Fruit fly (Drosophila melanogaster) S2 (cell line): ENCODE measurements around the gene tio.

Experiments
- CG8478 ChIP-seq: fragments of >200 bp; optimal IDR thresholded peaks from 2 replicates; lab custom pipeline; 2018
- CTCF ChIP-seq, 2 experiments: fragments of >200 bp; optimal IDR thresholded peaks; 2 replicates each; lab custom pipeline; 2018

DNA sequence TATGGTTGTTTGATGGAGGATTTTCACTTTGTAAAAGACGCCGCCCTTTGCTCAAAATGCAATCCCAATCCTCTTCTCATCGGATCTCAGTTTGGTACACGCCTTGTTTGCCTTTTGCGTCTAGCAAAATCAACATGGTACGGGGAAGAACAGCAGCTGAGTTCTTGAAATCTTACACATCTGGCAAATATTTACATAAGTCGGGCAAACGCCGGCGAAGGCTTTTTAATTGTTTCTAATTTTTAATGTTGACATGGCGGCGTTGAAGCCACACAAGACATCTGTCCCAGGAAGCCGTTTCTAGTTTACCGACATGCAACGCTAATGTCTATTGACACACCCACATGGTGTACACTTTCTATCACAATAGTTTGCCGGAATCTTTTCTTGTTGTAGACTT, 17.9 kb downstream of the tio start:
- no peak for TF ChIP-seq CTCF (optimal IDR thresholded peaks at IDR 0.05; lab: Kevin White, UChicago)
- no peak for TF ChIP-seq CG8478 (lab: Kevin White, UChicago)
